Fruit fly (Drosophila melanogaster): Measurements from ENCODE around the gene Jon25Bii.

Gene Jon25Bii

DNA sequence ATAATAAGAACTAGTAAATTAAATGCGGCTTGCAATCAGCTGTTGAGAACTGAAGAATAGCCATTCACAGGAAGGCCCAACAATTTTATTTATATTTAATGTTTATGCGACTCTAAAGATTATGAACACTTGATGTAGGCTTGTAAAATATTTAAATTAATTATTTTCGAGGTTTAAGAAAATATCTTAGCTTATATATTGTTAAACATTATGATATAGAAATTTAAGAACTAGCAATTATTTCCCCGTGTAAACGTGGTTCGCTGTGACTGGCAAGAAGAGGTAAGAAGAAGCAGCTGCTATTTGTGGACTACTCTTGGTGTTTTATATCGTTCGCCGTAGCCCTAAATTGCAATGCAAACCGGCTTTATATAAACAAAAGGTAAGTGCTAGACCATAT, 7.6 kb downstream of the Jon25Bii start, which contains the start of the genes mRpL24 and betaggt-I (continued):
- TF ChIP-seq CkIIα-i1 (GFP tag; IDR thresholded peaks at IDR 0.05) (peak; percentile 64; the same call in 1 of the 2 replicates), Dip3 (GFP tag; optimal IDR thresholded peaks at IDR 0.05) (peak; percentile 89), wor (GFP tag; IDR thresholded peaks at IDR 0.05) (peak; percentile 93), CG7987 (GFP tag; optimal IDR thresholded peaks at IDR 0.05) (peak; percentile 91), CG9797 (GFP tag; optimal IDR thresholded peaks at IDR 0.05) (peak; percentile 31), Hmx (GFP tag; optimal IDR thresholded peaks at IDR 0.05) (peak; percentile 80), hbn (GFP tag; IDR thresholded peaks at IDR 0.05; ENCODE audit: partially characterized antibody) (no peak), BEAF-32 (GFP tag; optimal IDR thresholded peaks at IDR 0.05) (peak; percentile 39), E2f1 (GFP tag; IDR thresholded peaks at IDR 0.05) (peak; percentile 97), CG6813 (GFP tag; optimal IDR thresholded peaks at IDR 0.05) (peak; percentile 86), Bgb (GFP tag; IDR thresholded peaks at IDR 0.05; ENCODE audit: partially characterized antibody) (no peak), kay (GFP tag; optimal IDR thresholded peaks at IDR 0.05) (peak; percentile 94), H15 (GFP tag; IDR thresholded peaks at IDR 0.05) (peak; percentile 96), Fer2 (tag; optimal IDR thresholded peaks at IDR 0.05) (peak; percentile 96), ash1 (GFP tag; optimal IDR thresholded peaks at IDR 0.05) (peak; percentile 25), sim (GFP tag; IDR thresholded peaks at IDR 0.05) (peak; percentile 92), dati (GFP tag; IDR thresholded peaks at IDR 0.05) (peak; percentile 79), her (GFP tag; optimal IDR thresholded peaks at IDR 0.05) (peak; percentile 40), YL-1 (GFP tag; optimal IDR thresholded peaks at IDR 0.05) (peak; percentile 95), D19A (tag; optimal IDR thresholded peaks at IDR 0.05) (peak; percentile 93), ind (GFP tag; optimal IDR thresholded peaks at IDR 0.05) (peak; percentile 94), Asciz (GFP tag; optimal IDR thresholded peaks at IDR 0.05) (peak; percentile 90), CG14710 (tag; optimal IDR thresholded peaks at IDR 0.05) (peak; percentile 96), Hr51 (GFP tag; optimal IDR thresholded peaks at IDR 0.05) (peak; percentile 85 to 97), seq (GFP tag; IDR thresholded peaks at IDR 0.05) (peak; percentile 95), CG7745 (tag; optimal IDR thresholded peaks at IDR 0.05) (peak; percentile 58), klu (GFP tag; IDR thresholded peaks at IDR 0.05) (peak; percentile 90), CG13287 (GFP tag; IDR thresholded peaks at IDR 0.05; ENCODE audit: partially characterized antibody) (peak; percentile 66; the same call in 1 of the 2 replicates), ab (GFP tag; optimal IDR thresholded peaks at IDR 0.05) (peak; percentile 35), bab2 (GFP tag; optimal IDR thresholded peaks at IDR 0.05) (peak; percentile 72), cwo (GFP tag; optimal IDR thresholded peaks at IDR 0.05) (peak; percentile 89), oc (tag; optimal IDR thresholded peaks at IDR 0.05) (peak; percentile 95), CG8765 (GFP tag; IDR thresholded peaks at IDR 0.05) (peak; percentile 95), CG31441 (GFP tag; IDR thresholded peaks at IDR 0.05) (peak; percentile 97), CG6765 (GFP tag; optimal IDR thresholded peaks at IDR 0.05) (peak; percentile 93), CG31224 (GFP tag; IDR thresholded peaks at IDR 0.05) (peak; percentile 93), HLHmδ (GFP tag; optimal IDR thresholded peaks at IDR 0.05) (no peak), CG6791 (GFP tag; IDR thresholded peaks at IDR 0.05; ENCODE audit: partially characterized antibody) (no peak), HLH54F (GFP tag; optimal IDR thresholded peaks at IDR 0.05) (peak; percentile 85), salm (tag; optimal IDR thresholded peaks at IDR 0.05) (peak; percentile 93), CG18619 (GFP tag; optimal IDR thresholded peaks at IDR 0.05) (peak; percentile 93), slbo (GFP tag; IDR thresholded peaks at IDR 0.05) (peak; percentile 97), BtbVII (GFP tag; optimal IDR thresholded peaks at IDR 0.05) (peak; percentile 92), B-H1 (GFP tag; IDR thresholded peaks at IDR 0.05) (peak; percentile 96), schlank (tag; optimal IDR thresholded peaks at IDR 0.05) (peak; percentile 86), al (GFP tag; IDR thresholded peaks at IDR 0.05) (peak; percentile 95), CG6689 (GFP tag; IDR thresholded peaks at IDR 0.05) (peak; percentile 98), nmo (GFP tag; optimal IDR thresholded peaks at IDR 0.05) (peak; percentile 99), CG8388 (GFP tag; optimal IDR thresholded peaks at IDR 0.05) (peak; percentile 96), CG17568 (GFP tag; optimal IDR thresholded peaks at IDR 0.05) (no peak)

Data from whole organism, embryonic.